Worm (Caenorhabditis elegans) whole organism, early embryonic: Measurements from ENCODE around the gene F07B10.4.

Experiments used
- ama-1 ChIP-seq: fragments of 150-350 bp; optimal IDR thresholded peaks from 2 replicates; lab custom pipeline; 2014
- ets-7 ChIP-seq: sonication (generic microtip); optimal IDR thresholded peaks from 2 replicates; lab custom pipeline; 2016; ENCODE audit warnings: missing genotype, missing genetic modification characterization, missing compliant biosample characterization
- flt-1 ChIP-seq: fragments of 200-800 bp; sonication (Bioruptor generic); IDR thresholded peaks from 2 replicates; pipeline ENCODE4 v1.3.6; 2022; ENCODE audit warnings: missing genetic modification characterization, missing compliant biosample characterization
- scrt-1 ChIP-seq: fragments of 200-800 bp; sonication (Bioruptor generic); IDR thresholded peaks from 2 replicates; pipeline ENCODE4 v1.3.6; 2022; ENCODE audit warnings: missing genetic modification characterization, missing compliant biosample characterization
- sea-1 ChIP-seq: fragments of 200-800 bp; sonication (Bioruptor generic); conservative IDR thresholded peaks from 2 replicates; pipeline ENCODE4 v1.3.6; 2022; ENCODE audit warnings: missing genetic modification characterization, missing compliant biosample characterization
- tbx-37 ChIP-seq: fragments of 200-800 bp; sonication (Bioruptor generic); conservative IDR thresholded peaks from 2 replicates; pipeline ENCODE4 v1.3.6; 2022; ENCODE audit warnings: missing genetic modification reagents, missing genetic modification characterization, missing compliant biosample characterization
- tra-4 ChIP-seq: sonication (generic microtip); optimal IDR thresholded peaks from 2 replicates; lab custom pipeline; 2017; ENCODE audit warnings: missing genetic modification characterization, missing compliant biosample characterization

DNA sequence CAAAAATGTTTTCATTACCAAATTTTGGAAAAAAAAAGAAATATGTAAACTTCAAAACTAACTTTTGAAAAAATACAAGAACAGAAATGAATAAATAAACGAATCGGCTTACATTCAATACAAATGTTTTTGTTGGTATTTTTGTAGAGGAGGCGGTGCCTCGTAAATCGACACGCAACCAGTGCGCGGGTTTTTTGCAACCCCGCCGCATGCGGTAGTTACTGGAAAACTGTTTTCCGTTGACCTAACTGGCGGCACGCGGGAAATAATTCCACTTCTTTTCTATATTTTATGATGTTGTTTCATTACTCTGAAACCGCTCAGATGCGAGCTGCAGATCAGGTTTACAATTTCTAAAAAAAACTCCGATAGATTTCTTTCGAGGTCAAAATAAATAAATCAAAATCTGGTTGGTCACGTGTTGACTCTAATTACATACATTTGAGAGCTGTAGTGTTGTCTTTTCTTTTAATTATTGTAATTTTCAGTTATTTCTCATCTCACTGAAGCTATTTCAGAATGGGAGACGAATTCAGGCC lies 23.7 kb downstream of the F07B10.4 start, which contains the start of the genes dvc-1 and ima-1:
- TF ChIP-seq flt-1 (GFP tag; lab: Robert Waterston, UW) (peak; percentile 76), tbx-37 (GFP tag; lab: Robert Waterston, UW) (peak; percentile 74), sea-1 (GFP tag; lab: Robert Waterston, UW) (peak; percentile 75), ama-1 (lab: Kevin White, UChicago) (no peak), tra-4 (tag; lab: Kevin White, UChicago) (no peak), ets-7 (peak; percentile 0), scrt-1 (GFP tag; lab: Robert Waterston, UW) (peak; percentile 55; the same call in 1 of the 2 replicates)
